Fruit fly (Drosophila melanogaster) whole organism, embryonic: ENCODE results near the gene inaE.
A peak's percentile ranks its signal among the peaks of the same experiment; 100 is the strongest.

Experiments
- Adf1 ChIP-seq: fragments of 200-800 bp; sonication (Bioruptor generic); IDR thresholded peaks from 2 replicates; pipeline ENCODE4 v1.3.6; 2022; ENCODE audit warnings: missing biosample characterization, missing genetic modification characterization
- Atf6 ChIP-seq: fragments of 200-800 bp; sonication (Bioruptor generic); IDR thresholded peaks from 2 replicates; pipeline ENCODE4 v1.3.6; 2022; ENCODE audit warnings: missing biosample characterization, missing genetic modification characterization
- B-H2 ChIP-seq: fragments of 200-800 bp; sonication (Bioruptor generic); optimal IDR thresholded peaks from 2 replicates; lab custom pipeline; 2018; ENCODE audit warnings: missing biosample characterization, mild to moderate bottlenecking, missing genetic modification characterization
- C15 ChIP-seq: fragments of 200-800 bp; sonication (Bioruptor generic); IDR thresholded peaks from 3 replicates; pipeline ENCODE4 v1.3.6; 2022; ENCODE audit warnings: missing biosample characterization, missing genetic modification characterization
- CG1024 ChIP-seq: fragments of 200-800 bp; sonication (Bioruptor generic); IDR thresholded peaks from 2 replicates; pipeline ENCODE4 v1.3.6; 2022; ENCODE audit warnings: missing biosample characterization, missing genetic modification characterization
- CG12219 ChIP-seq: fragments of 200-800 bp; sonication (Bioruptor generic); optimal IDR thresholded peaks from 3 replicates; lab custom pipeline; 2018; ENCODE audit warnings: missing biosample characterization, mild to moderate bottlenecking, missing genetic modification characterization
- CG13123 ChIP-seq: fragments of 200-800 bp; sonication (Bioruptor generic); optimal IDR thresholded peaks from 2 replicates; lab custom pipeline; 2016; ENCODE audit warnings: missing biosample characterization, missing genetic modification characterization
- CG13775 ChIP-seq: fragments of 200-800 bp; sonication (Bioruptor generic); optimal IDR thresholded peaks from 3 replicates; lab custom pipeline; 2017; ENCODE audit warnings: missing biosample characterization, mild to moderate bottlenecking, missing genetic modification characterization
- CG15269 ChIP-seq: fragments of 200-800 bp; sonication (Bioruptor generic); optimal IDR thresholded peaks from 2 replicates; lab custom pipeline; 2018; ENCODE audit warnings: missing biosample characterization, mild to moderate bottlenecking, missing genetic modification characterization, moderate library complexity
- CG17802 ChIP-seq: fragments of 200-800 bp; sonication (Bioruptor generic); optimal IDR thresholded peaks from 2 replicates; lab custom pipeline; 2018; ENCODE audit warnings: missing biosample characterization, mild to moderate bottlenecking, missing genetic modification characterization, moderate library complexity
- CG18011 ChIP-seq: fragments of 200-800 bp; sonication (Bioruptor generic); optimal IDR thresholded peaks from 2 replicates; lab custom pipeline; 2017; ENCODE audit warnings: missing biosample characterization, missing genetic modification characterization, mild to moderate bottlenecking, moderate library complexity, missing genotype
- CG2678 ChIP-seq: fragments of 200-800 bp; sonication (Bioruptor generic); optimal IDR thresholded peaks from 3 replicates; lab custom pipeline; 2019; ENCODE audit warnings: missing biosample characterization, mild to moderate bottlenecking, missing genetic modification characterization, moderate library complexity
- CG30403 ChIP-seq: fragments of 200-800 bp; sonication (Bioruptor generic); optimal IDR thresholded peaks from 3 replicates; lab custom pipeline; 2016; ENCODE audit warnings: missing biosample characterization, missing genetic modification characterization
- CG34376 ChIP-seq: fragments of 200-800 bp; sonication (Bioruptor generic); optimal IDR thresholded peaks from 2 replicates; lab custom pipeline; 2018; ENCODE audit warnings: missing biosample characterization, mild to moderate bottlenecking, missing genetic modification characterization
- CG43689 ChIP-seq: fragments of 200-800 bp; sonication (Bioruptor generic); IDR thresholded peaks from 2 replicates; pipeline ENCODE4 v1.3.6; 2022; ENCODE audit warnings: missing biosample characterization, missing genetic modification characterization
- CG4404 ChIP-seq: fragments of 200-800 bp; sonication (Bioruptor generic); IDR thresholded peaks from 2 replicates; pipeline ENCODE4 v1.3.6; 2022; ENCODE audit warnings: missing biosample characterization, missing genetic modification characterization
- CG4617 ChIP-seq: fragments of 200-800 bp; sonication (Bioruptor generic); optimal IDR thresholded peaks from 3 replicates; lab custom pipeline; 2016; ENCODE audit warnings: missing biosample characterization, missing genetic modification characterization, borderline replicate concordance
- CG6813 ChIP-seq: fragments of 200-800 bp; sonication (Bioruptor generic); optimal IDR thresholded peaks from 2 replicates; lab custom pipeline; 2017; ENCODE audit warnings: missing biosample characterization, missing genetic modification characterization, mild to moderate bottlenecking, moderate library complexity, missing genetic modification reagents
- CG7786 ChIP-seq: fragments of 200-800 bp; sonication (Bioruptor generic); optimal IDR thresholded peaks from 2 replicates; lab custom pipeline; 2016; ENCODE audit warnings: missing biosample characterization, missing genetic modification characterization
- D ChIP-seq, 2 experiments: fragments of 200-800 bp in 1 of 2; fragments of >200 bp in 1 of 2; sonication (Bioruptor generic) in 1 of 2; optimal IDR thresholded peaks; 2 replicates in 1 of 2; 3 replicates in 1 of 2; lab custom pipeline; 2017; ENCODE audit warnings: mild to moderate bottlenecking in 1 of 2, missing biosample characterization in 1 of 2, missing genetic modification characterization in 1 of 2, missing genetic modification reagents in 1 of 2
- Dfd ChIP-seq, 2 experiments: fragments of >200 bp; optimal IDR thresholded peaks; 2 replicates each; lab custom pipeline; 2017; ENCODE audit warnings: missing biosample characterization in 2 of 2, missing genetic modification characterization in 2 of 2
- ERR ChIP-seq: fragments of 200-800 bp; sonication (Bioruptor generic); optimal IDR thresholded peaks from 2 replicates; lab custom pipeline; 2016; ENCODE audit warnings: missing biosample characterization, missing genetic modification characterization
- Fer2 ChIP-seq: fragments of 200-800 bp; sonication (Bioruptor generic); optimal IDR thresholded peaks from 2 replicates; lab custom pipeline; 2018; ENCODE audit warnings: missing biosample characterization, mild to moderate bottlenecking, missing genetic modification characterization, moderate library complexity
- Fer3 ChIP-seq: fragments of 200-800 bp; sonication (Bioruptor generic); optimal IDR thresholded peaks from 2 replicates; lab custom pipeline; 2018; ENCODE audit warnings: missing biosample characterization, mild to moderate bottlenecking, missing genetic modification characterization, moderate library complexity
- Gug ChIP-seq: fragments of 200-800 bp; sonication (Bioruptor generic); IDR thresholded peaks from 4 replicates; pipeline ENCODE4 v1.3.6; 2022; ENCODE audit warnings: missing biosample characterization, missing genetic modification characterization
- HLH3B ChIP-seq: fragments of 200-800 bp; sonication (Bioruptor generic); IDR thresholded peaks from 2 replicates; pipeline ENCODE4 v1.3.6; 2022; ENCODE audit warnings: missing biosample characterization, missing genetic modification characterization
- Hmr ChIP-seq: fragments of 200-800 bp; sonication (Bioruptor generic); optimal IDR thresholded peaks from 3 replicates; lab custom pipeline; 2017; ENCODE audit warnings: mild to moderate bottlenecking, missing biosample characterization, missing genetic modification reagents, missing genetic modification characterization
- Hmx ChIP-seq: fragments of 200-800 bp; sonication (Bioruptor generic); optimal IDR thresholded peaks from 2 replicates; lab custom pipeline; 2016; ENCODE audit warnings: missing biosample characterization, missing genetic modification characterization
- MESR4 ChIP-seq: fragments of 200-800 bp; sonication (Bioruptor generic); optimal IDR thresholded peaks from 2 replicates; lab custom pipeline; 2018; ENCODE audit warnings: missing biosample characterization, mild to moderate bottlenecking, missing genetic modification characterization, moderate library complexity
- Mrtf ChIP-seq: fragments of 200-800 bp; sonication (Bioruptor generic); IDR thresholded peaks from 3 replicates; pipeline ENCODE4 v1.3.6; 2022; ENCODE audit warnings: missing biosample characterization, missing genetic modification characterization
- Oaz ChIP-seq: fragments of 200-800 bp; sonication (Bioruptor generic); IDR thresholded peaks from 2 replicates; pipeline ENCODE4 v1.3.6; 2022; ENCODE audit warnings: missing biosample characterization, missing genetic modification characterization
- Optix ChIP-seq: fragments of 200-800 bp; sonication (Bioruptor generic); IDR thresholded peaks from 3 replicates; pipeline ENCODE4 v1.3.6; 2022; ENCODE audit warnings: missing biosample characterization, missing genetic modification characterization
- Poxn ChIP-seq: fragments of 200-800 bp; sonication (Bioruptor generic); IDR thresholded peaks from 2 replicates; pipeline ENCODE4 v1.3.6; 2022; ENCODE audit warnings: missing biosample characterization, missing genetic modification characterization
- cad ChIP-seq: fragments of >200 bp; optimal IDR thresholded peaks from 2 replicates; lab custom pipeline; 2017; ENCODE audit warnings: missing biosample characterization, missing genetic modification characterization
- crc ChIP-seq: fragments of 200-800 bp; sonication (Bioruptor generic); optimal IDR thresholded peaks from 2 replicates; lab custom pipeline; 2016; ENCODE audit warnings: missing biosample characterization, missing genetic modification characterization
- eyg ChIP-seq: fragments of 200-800 bp; sonication (Bioruptor generic); optimal IDR thresholded peaks from 3 replicates; lab custom pipeline; 2016; ENCODE audit warnings: missing biosample characterization, missing genetic modification characterization
- fd102C ChIP-seq: fragments of 200-800 bp; sonication (Bioruptor generic); optimal IDR thresholded peaks from 2 replicates; lab custom pipeline; 2018; ENCODE audit warnings: missing biosample characterization, mild to moderate bottlenecking, missing genetic modification characterization, moderate library complexity
- gcm2 ChIP-seq: fragments of 200-800 bp; sonication (Bioruptor generic); optimal IDR thresholded peaks from 2 replicates; lab custom pipeline; 2016; ENCODE audit warnings: missing biosample characterization, missing genetic modification characterization
- jigr1 ChIP-seq: fragments of 200-800 bp; sonication (Bioruptor generic); IDR thresholded peaks from 3 replicates; pipeline ENCODE4 v1.3.6; 2022; ENCODE audit warnings: missing biosample characterization, missing genetic modification characterization
- lola ChIP-seq, 3 experiments: fragments of >200 bp in 2 of 3; fragments of 200-800 bp in 1 of 3; sonication (Bioruptor generic) in 1 of 3; optimal IDR thresholded peaks; 2 replicates each; lab custom pipeline; 2017 to 2019; ENCODE audit warnings: missing biosample characterization in 3 of 3, missing genetic modification characterization in 3 of 3, mild to moderate bottlenecking in 1 of 3, moderate library complexity in 1 of 3
- luna ChIP-seq: fragments of 200-800 bp; sonication (Bioruptor generic); optimal IDR thresholded peaks from 2 replicates; lab custom pipeline; 2016; ENCODE audit warnings: missing biosample characterization, missing genetic modification characterization
- nerfin-1 ChIP-seq: fragments of 200-800 bp; sonication (Bioruptor generic); optimal IDR thresholded peaks from 3 replicates; lab custom pipeline; 2019; ENCODE audit warnings: missing biosample characterization, mild to moderate bottlenecking, missing genetic modification characterization, moderate library complexity
- oc ChIP-seq: fragments of 200-800 bp; sonication (Bioruptor generic); optimal IDR thresholded peaks from 2 replicates; lab custom pipeline; 2018; ENCODE audit warnings: missing biosample characterization, mild to moderate bottlenecking, missing genetic modification characterization, moderate library complexity
- org-1 ChIP-seq: fragments of 200-800 bp; sonication (Bioruptor generic); optimal IDR thresholded peaks from 2 replicates; lab custom pipeline; 2017; ENCODE audit warnings: missing biosample characterization, missing genetic modification characterization
- peb ChIP-seq: fragments of 200-800 bp; sonication (Bioruptor generic); IDR thresholded peaks from 2 replicates; pipeline ENCODE4 v1.3.6; 2022; ENCODE audit warnings: missing biosample characterization, missing genetic modification characterization
- pzg ChIP-seq: fragments of 200-800 bp; sonication (Bioruptor generic); optimal IDR thresholded peaks from 3 replicates; lab custom pipeline; 2018; ENCODE audit warnings: missing biosample characterization, mild to moderate bottlenecking, missing genetic modification characterization, moderate library complexity
- zen ChIP-seq: fragments of 200-800 bp; sonication (Bioruptor generic); optimal IDR thresholded peaks from 3 replicates; lab custom pipeline; 2018; ENCODE audit warnings: missing biosample characterization, mild to moderate bottlenecking, missing genetic modification characterization, moderate library complexity

inaE gene

dm6 chrX:13748906-13749872 lies 34.3 kb upstream of the inaE start (continued):
- TF ChIP-seq CG1024 (peak; percentile 53; the same call in 1 of the 2 replicates), CG13775 (peak; percentile 55), pzg (GFP tag; lab: Kevin White, UChicago) (no peak), nerfin-1 (tag; lab: Kevin White, UChicago) (peak; percentile 50), Hmx (GFP tag; lab: Kevin White, UChicago) (no peak), Atf6 (GFP tag; lab: Robert Waterston, UW) (peak; percentile 89), CG2678 (peak; percentile 89), Mrtf (GFP tag; lab: Robert Waterston, UW) (peak; percentile 25; the same call in 2 of the 3 replicates), CG7786 (peak; percentile 12), Adf1 (GFP tag; lab: Robert Waterston, UW) (peak; percentile 49), CG43689 (GFP tag; lab: Robert Waterston, UW) (0 out of 2 replicates have a peak, but pooled peaks have one; percentile 43), zen (tag; lab: Kevin White, UChicago) (peak; percentile 22), CG4617 (GFP tag; lab: Kevin White, UChicago) (peak; percentile 3), gcm2 (GFP tag; lab: Kevin White, UChicago) (peak; percentile 1), Dfd (GFP tag; optimal IDR thresholded peaks at IDR 0.05; lab: Kevin White, UChicago) (no peak), jigr1 (no peak), lola (GFP tag; optimal IDR thresholded peaks at IDR 0.05; lab: Kevin White, UChicago) (peak in 1 of 3 experiments; percentile 25), CG13123 (GFP tag; lab: Kevin White, UChicago) (no peak), B-H2 (GFP tag; lab: Kevin White, UChicago) (no peak), CG15269 (tag; lab: Kevin White, UChicago) (peak; percentile 84), oc (no peak), MESR4 (no peak), CG17802 (tag; lab: Kevin White, UChicago) (no peak), HLH3B (GFP tag; lab: Robert Waterston, UW) (peak; percentile 78), peb (0 out of 2 replicates have a peak, but pooled peaks have one; percentile 8), luna (GFP tag; lab: Kevin White, UChicago) (no peak), ERR (GFP tag; lab: Kevin White, UChicago) (no peak), Optix (no peak), Fer3 (peak; percentile 85), CG30403 (GFP tag; lab: Kevin White, UChicago) (peak; percentile 77), Poxn (no peak), Fer2 (peak; percentile 39), cad (no peak), Oaz (peak; percentile 54; the same call in 1 of the 2 replicates), CG34376 (no peak), fd102C (GFP tag; lab: Kevin White, UChicago) (no peak), CG4404 (peak; percentile 65), Gug (no peak), CG12219 (GFP tag; lab: Kevin White, UChicago) (peak; percentile 64), CG6813 (GFP tag; lab: Kevin White, UChicago) (peak; percentile 63), CG18011 (GFP tag; lab: Kevin White, UChicago) (peak; percentile 44), crc (peak; percentile 41), Hmr (GFP tag; lab: Kevin White, UChicago) (peak; percentile 81), eyg (GFP tag; lab: Kevin White, UChicago) (no peak), C15 (GFP tag; lab: Robert Waterston, UW) (0 out of 3 replicates have a peak, but pooled peaks have one; percentile 7), org-1 (GFP tag; lab: Kevin White, UChicago) (peak; percentile 68), D (optimal IDR thresholded peaks at IDR 0.05; lab: Kevin White, UChicago) (no peak), D (GFP tag; optimal IDR thresholded peaks at IDR 0.05; lab: Kevin White, UChicago) (no peak)
